Fruit fly (Drosophila melanogaster) Kc167 (cell line): ENCODE measurements around the gene Gk2.

ENCODE experiments used
- Myc ChIP-seq: fragments of >200 bp; optimal IDR thresholded peaks from 2 replicates; lab custom pipeline; 2017; ENCODE audit warnings: missing external identifiers
- Sin3A ChIP-seq: fragments of >200 bp; optimal IDR thresholded peaks from 2 replicates; lab custom pipeline; 2018; ENCODE audit warnings: missing external identifiers
- h ChIP-seq: fragments of >200 bp; optimal IDR thresholded peaks from 3 replicates; lab custom pipeline; 2018; ENCODE audit warnings: missing external identifiers
- insv ChIP-seq: fragments of >200 bp; optimal IDR thresholded peaks from 3 replicates; lab custom pipeline; 2018; ENCODE audit warnings: missing external identifiers
- psq ChIP-seq: fragments of >200 bp; optimal IDR thresholded peaks from 2 replicates; lab custom pipeline; 2017; ENCODE audit warnings: missing external identifiers
- ttk ChIP-seq: sonication (Bioruptor generic); optimal IDR thresholded peaks from 2 replicates; lab custom pipeline; 2017; ENCODE audit warnings: missing external identifiers

dm6 chr3L:1755458-1755984 lies 17.3 kb downstream of the Gk2 start, which contains the start of gene Cht2:
- no peak for TF ChIP-seq ttk (lab: Kevin White, UChicago)
- TF ChIP-seq h (lab: Kevin White, UChicago) = no peak
- no peak for TF ChIP-seq psq (lab: Kevin White, UChicago)
- TF ChIP-seq insv (lab: Kevin White, UChicago) = no peak
- TF ChIP-seq Myc (lab: Kevin White, UChicago) = no peak
- no peak for TF ChIP-seq Sin3A
